Worm (Caenorhabditis elegans) whole organism, mixed stage, embryonic: ENCODE data around the gene C40H1.3.

ENCODE experiments used
- M03D4.4 ChIP-seq: sonication (generic microtip); optimal IDR thresholded peaks from 2 replicates; lab custom pipeline; 2017; ENCODE audit warnings: mild to moderate bottlenecking, missing genetic modification characterization, missing compliant biosample characterization
- blmp-1 ChIP-seq: fragments of 150-350 bp; optimal IDR thresholded peaks from 2 replicates; lab custom pipeline; 2014; ENCODE audit warnings: missing biosample characterization, missing genetic modification characterization
- ces-1 ChIP-seq: fragments of 150-350 bp; optimal IDR thresholded peaks from 2 replicates; lab custom pipeline; 2014; ENCODE audit warnings: missing biosample characterization, missing genetic modification reagents, missing genetic modification characterization
- elt-1 ChIP-seq: sonication (generic microtip); optimal IDR thresholded peaks from 2 replicates; lab custom pipeline; 2017; ENCODE audit warnings: missing genetic modification characterization, mild to moderate bottlenecking, missing compliant biosample characterization, antibody characterized with exemption, moderate library complexity, borderline replicate concordance; ENCODE audit not compliant: insufficient read depth
- elt-3 ChIP-seq: fragments of 150-350 bp; optimal IDR thresholded peaks from 2 replicates; lab custom pipeline; 2014; ENCODE audit warnings: missing biosample characterization, missing genetic modification characterization
- nhr-12 ChIP-seq: fragments of 150-350 bp; optimal IDR thresholded peaks from 2 replicates; lab custom pipeline; 2014; ENCODE audit warnings: missing biosample characterization, missing genetic modification characterization
- nhr-237 ChIP-seq: fragments of 150-350 bp; optimal IDR thresholded peaks from 2 replicates; lab custom pipeline; 2014; ENCODE audit warnings: missing biosample characterization, missing genetic modification characterization
- nhr-76 ChIP-seq: sonication (generic microtip); optimal IDR thresholded peaks from 2 replicates; lab custom pipeline; 2017; ENCODE audit warnings: missing biosample characterization, missing genetic modification characterization
- tbx-8 ChIP-seq: fragments of 200-800 bp; sonication (Bioruptor generic); optimal IDR thresholded peaks from 2 replicates; lab custom pipeline; 2018; ENCODE audit warnings: mild to moderate bottlenecking, missing genetic modification characterization, moderate library complexity, missing compliant biosample characterization

DNA sequence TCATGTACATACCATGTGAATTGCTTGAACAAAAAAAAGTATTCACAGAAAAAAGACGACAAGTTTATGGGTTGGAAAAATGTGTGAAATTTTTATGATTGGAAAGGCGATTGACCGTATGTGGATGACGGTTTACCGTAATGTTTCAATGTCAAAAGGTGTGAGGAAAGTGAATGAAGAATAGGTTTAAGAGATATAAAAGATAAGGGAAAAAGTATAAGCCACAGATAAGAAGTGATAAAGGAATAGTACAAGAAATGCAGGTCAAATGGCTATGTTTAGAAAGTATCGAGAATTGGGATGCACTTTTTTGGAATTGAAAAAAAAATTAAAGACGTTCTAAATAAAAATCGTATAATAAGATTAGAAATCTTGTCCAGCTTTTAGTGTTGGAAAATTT lies 51.4 kb downstream of the C40H1.3 start:
- no peak for TF ChIP-seq blmp-1 (tag; lab: Kevin White, UChicago)
- TF ChIP-seq elt-1 (tag; lab: Kevin White, UChicago) = no peak
- no peak for TF ChIP-seq M03D4.4 (tag; lab: Kevin White, UChicago)
- TF ChIP-seq nhr-12 = no peak
- TF ChIP-seq nhr-76 (tag; lab: Kevin White, UChicago) = no peak
- TF ChIP-seq nhr-237 (tag; lab: Kevin White, UChicago) = no peak
- TF ChIP-seq ces-1 (GFP tag; lab: Kevin White, UChicago) = no peak
- no peak for TF ChIP-seq tbx-8 (GFP tag; lab: Kevin White, UChicago)
- TF ChIP-seq elt-3 (tag; lab: Kevin White, UChicago) = no peak
